Worm (Caenorhabditis elegans) whole organism, young adult: ENCODE measurements around the gene F38B6.7.

Source experiments
- F49E8.2 ChIP-seq: sonication (generic microtip); optimal IDR thresholded peaks from 3 replicates; lab custom pipeline; 2017; ENCODE audit warnings: missing genetic modification characterization, mild to moderate bottlenecking, missing compliant biosample characterization, antibody characterized with exemption, moderate library complexity; ENCODE audit not compliant: insufficient read depth
- Y53F4B.3 ChIP-seq: fragments of 200-800 bp; sonication (Bioruptor generic); IDR thresholded peaks from 2 replicates; pipeline ENCODE4 v1.3.6; 2022; ENCODE audit warnings: missing genetic modification reagents, missing genetic modification characterization, missing compliant biosample characterization
- hmg-1.2 ChIP-seq: fragments of 200-800 bp; sonication (Bioruptor generic); IDR thresholded peaks from 2 replicates; pipeline ENCODE4 v1.3.6; 2022; ENCODE audit warnings: missing genetic modification reagents, missing genetic modification characterization, missing compliant biosample characterization
- madf-6 ChIP-seq: fragments of 200-800 bp; sonication (Bioruptor generic); IDR thresholded peaks from 2 replicates; pipeline ENCODE4 v1.3.6; 2022; ENCODE audit warnings: missing genetic modification reagents, missing genetic modification characterization, missing compliant biosample characterization
- nfya-1 ChIP-seq: sonication (generic microtip); optimal IDR thresholded peaks from 2 replicates; lab custom pipeline; 2017; ENCODE audit warnings: antibody characterized with exemption, missing compliant biosample characterization, missing genetic modification characterization, borderline replicate concordance; ENCODE audit not compliant: insufficient read depth

DNA sequence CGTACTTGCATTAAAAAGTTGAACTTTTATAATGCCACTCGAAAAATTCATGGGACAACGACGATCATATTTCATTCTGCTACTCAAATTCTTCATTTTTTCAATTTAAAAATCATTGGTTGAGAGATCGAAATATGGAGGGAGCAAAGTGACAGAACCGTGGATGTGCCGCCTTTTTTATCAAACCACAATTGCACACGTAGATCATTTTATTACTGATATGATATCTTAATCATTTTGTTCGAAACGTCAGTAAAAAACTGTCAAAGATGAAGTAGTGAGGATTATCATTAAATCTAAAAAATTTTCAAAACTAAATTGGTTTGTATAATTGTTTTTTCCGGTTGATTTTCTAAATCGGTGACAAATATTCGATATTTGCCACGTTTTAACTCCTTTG, 44.0 kb downstream of the F38B6.7 start:
- TF ChIP-seq madf-6, result no peak
- no peak for TF ChIP-seq F49E8.2 (tag; lab: Kevin White, UChicago)
- TF ChIP-seq hmg-1.2 (GFP tag; lab: Robert Waterston, UW), result no peak
- no peak for TF ChIP-seq nfya-1 (tag; lab: Kevin White, UChicago)
- TF ChIP-seq Y53F4B.3, result no peak
